Worm (Caenorhabditis elegans) whole organism, mixed stage, embryonic: Measurements from ENCODE around the gene rsp-3.

ENCODE experiments used
- ces-1 ChIP-seq: fragments of 150-350 bp; optimal IDR thresholded peaks from 2 replicates; lab custom pipeline; 2014; ENCODE audit warnings: missing biosample characterization, missing genetic modification reagents, missing genetic modification characterization
- elt-1 ChIP-seq: sonication (generic microtip); optimal IDR thresholded peaks from 2 replicates; lab custom pipeline; 2017; ENCODE audit warnings: missing genetic modification characterization, mild to moderate bottlenecking, missing compliant biosample characterization, antibody characterized with exemption, moderate library complexity, borderline replicate concordance; ENCODE audit not compliant: insufficient read depth
- flh-1 ChIP-seq: fragments of 200-800 bp; sonication (Bioruptor generic); optimal IDR thresholded peaks from 2 replicates; lab custom pipeline; 2018; ENCODE audit warnings: mild to moderate bottlenecking, missing genetic modification characterization, moderate library complexity, missing compliant biosample characterization
- ham-2 ChIP-seq: fragments of 200-800 bp; sonication (Bioruptor generic); optimal IDR thresholded peaks from 2 replicates; lab custom pipeline; 2018; ENCODE audit warnings: mild to moderate bottlenecking, missing genetic modification characterization, missing compliant biosample characterization
- lsy-2 ChIP-seq: fragments of 150-350 bp; optimal IDR thresholded peaks from 2 replicates; lab custom pipeline; 2014; ENCODE audit warnings: missing biosample characterization, missing genetic modification characterization
- nhr-12 ChIP-seq: fragments of 150-350 bp; optimal IDR thresholded peaks from 2 replicates; lab custom pipeline; 2014; ENCODE audit warnings: missing biosample characterization, missing genetic modification characterization
- nhr-237 ChIP-seq: fragments of 150-350 bp; optimal IDR thresholded peaks from 2 replicates; lab custom pipeline; 2014; ENCODE audit warnings: missing biosample characterization, missing genetic modification characterization
- nhr-28 ChIP-seq: fragments of 150-350 bp; optimal IDR thresholded peaks from 2 replicates; lab custom pipeline; 2014; ENCODE audit warnings: missing biosample characterization, missing genetic modification characterization
- nhr-76 ChIP-seq: sonication (generic microtip); optimal IDR thresholded peaks from 2 replicates; lab custom pipeline; 2017; ENCODE audit warnings: missing biosample characterization, missing genetic modification characterization
- pha-4 ChIP-seq: fragments of 150-350 bp; optimal IDR thresholded peaks from 2 replicates; lab custom pipeline; 2018; ENCODE audit warnings: missing biosample characterization, missing genetic modification reagents, missing genetic modification characterization
- snpc-4 ChIP-seq: fragments of 150-350 bp; optimal IDR thresholded peaks from 2 replicates; lab custom pipeline; 2014; ENCODE audit warnings: missing biosample characterization, missing genetic modification characterization
- unc-39 ChIP-seq: fragments of 150-350 bp; optimal IDR thresholded peaks from 2 replicates; lab custom pipeline; 2014; ENCODE audit warnings: missing biosample characterization, missing genetic modification characterization
- unc-62 ChIP-seq: fragments of 150-350 bp; optimal IDR thresholded peaks from 2 replicates; lab custom pipeline; 2014; ENCODE audit warnings: missing biosample characterization, missing genetic modification reagents, missing genetic modification characterization

DNA sequence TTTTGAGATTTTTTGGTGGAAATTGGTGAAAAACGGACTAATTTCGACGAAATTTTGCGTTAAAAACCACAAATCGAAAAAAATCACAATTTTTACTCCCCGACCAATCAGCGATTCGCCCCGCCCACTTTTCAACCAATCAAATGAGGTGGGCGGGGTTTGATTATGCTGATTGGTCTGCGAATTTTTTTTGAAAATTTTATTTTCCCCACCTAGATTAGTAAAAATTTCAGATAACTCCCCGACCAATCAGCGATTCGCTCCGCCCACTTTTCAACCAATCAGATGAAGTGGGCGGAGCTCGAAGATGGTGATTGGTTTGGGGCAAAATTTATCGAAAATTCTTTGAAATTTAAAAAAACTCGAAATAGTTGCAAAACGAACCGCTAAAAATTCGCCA, 48.5 kb downstream of the rsp-3 start:
- TF ChIP-seq nhr-12 (tag; lab: Kevin White, UChicago) (no peak), unc-62 (GFP tag; lab: Kevin White, UChicago) (no peak), nhr-28 (tag; lab: Kevin White, UChicago) (no peak), snpc-4 (tag; lab: Kevin White, UChicago) (no peak), ces-1 (GFP tag; lab: Kevin White, UChicago) (no peak), pha-4 (tag; lab: Kevin White, UChicago) (no peak), lsy-2 (no peak), nhr-76 (no peak), unc-39 (tag; lab: Kevin White, UChicago) (no peak), elt-1 (tag; lab: Kevin White, UChicago) (no peak), ham-2 (GFP tag; lab: Kevin White, UChicago) (no peak), nhr-237 (tag; lab: Kevin White, UChicago) (no peak), flh-1 (GFP tag; lab: Kevin White, UChicago) (no peak)
